Worm (Caenorhabditis elegans) whole organism, L3 larva: ENCODE results near the gene R05D3.8.
A peak's percentile ranks its signal among the peaks of the same experiment; 100 is the strongest.

Experiments used
- ceh-16 ChIP-seq: sonication (generic microtip); optimal IDR thresholded peaks from 2 replicates; lab custom pipeline; 2017; ENCODE audit warnings: missing biosample characterization, missing genetic modification characterization
- ceh-28 ChIP-seq: fragments of 150-350 bp; optimal IDR thresholded peaks from 2 replicates; lab custom pipeline; 2014; ENCODE audit warnings: missing biosample characterization, missing genetic modification reagents, missing genetic modification characterization
- ceh-82 ChIP-seq: fragments of 150-350 bp; optimal IDR thresholded peaks from 2 replicates; lab custom pipeline; 2014; ENCODE audit warnings: missing biosample characterization, missing genetic modification characterization
- egl-27 ChIP-seq: sonication (generic microtip); optimal IDR thresholded peaks from 4 replicates; lab custom pipeline; 2017; ENCODE audit warnings: missing biosample characterization, missing genetic modification reagents, missing genetic modification characterization
- egl-5 ChIP-seq: fragments of 150-350 bp; optimal IDR thresholded peaks from 2 replicates; lab custom pipeline; 2017; ENCODE audit warnings: missing biosample characterization, missing genetic modification reagents, missing genetic modification characterization, inconsistent platforms
- elt-1 ChIP-seq: fragments of 150-350 bp; optimal IDR thresholded peaks from 2 replicates; lab custom pipeline; 2014; ENCODE audit warnings: missing biosample characterization, missing genetic modification characterization
- eor-1 ChIP-seq, 2 experiments: fragments of 150-350 bp; optimal IDR thresholded peaks; 2 replicates each; lab custom pipeline; 2014 to 2018; ENCODE audit warnings: missing biosample characterization in 2 of 2, missing genetic modification characterization in 2 of 2
- lin-39 ChIP-seq: fragments of 150-350 bp; optimal IDR thresholded peaks from 2 replicates; lab custom pipeline; 2018; ENCODE audit warnings: missing biosample characterization, missing genetic modification reagents, missing genetic modification characterization
- mdl-1 ChIP-seq: fragments of 150-350 bp; optimal IDR thresholded peaks from 2 replicates; lab custom pipeline; 2014; ENCODE audit warnings: missing biosample characterization, missing genetic modification characterization
- nfya-1 ChIP-seq: sonication (generic microtip); optimal IDR thresholded peaks from 2 replicates; lab custom pipeline; 2017; ENCODE audit warnings: missing genetic modification characterization, mild to moderate bottlenecking, missing compliant biosample characterization, antibody characterized with exemption, moderate library complexity; ENCODE audit not compliant: insufficient read depth
- nhr-11 ChIP-seq: fragments of 150-350 bp; optimal IDR thresholded peaks from 2 replicates; lab custom pipeline; 2014; ENCODE audit warnings: missing biosample characterization, missing genetic modification characterization
- nhr-43 ChIP-seq: sonication (generic microtip); optimal IDR thresholded peaks from 2 replicates; lab custom pipeline; 2016; ENCODE audit warnings: mild to moderate bottlenecking, missing genetic modification characterization, missing compliant biosample characterization; ENCODE audit not compliant: poor library complexity, severe bottlenecking
- nhr-67 ChIP-seq: fragments of 150-350 bp; optimal IDR thresholded peaks from 2 replicates; lab custom pipeline; 2014; ENCODE audit warnings: missing biosample characterization, missing genetic modification characterization
- unc-39 ChIP-seq: sonication (generic microtip); optimal IDR thresholded peaks from 4 replicates; lab custom pipeline; 2017; ENCODE audit warnings: missing biosample characterization, missing genetic modification characterization
- unc-62 ChIP-seq: fragments of 150-350 bp; sonication (generic microtip); optimal IDR thresholded peaks from 4 replicates; lab custom pipeline; 2014; ENCODE audit warnings: missing biosample characterization, missing genetic modification reagents, missing genetic modification characterization

Gene R05D3.8

ce11 chrIII:8307356-8307755, 50.8 kb downstream of the R05D3.8 start, which contains the start of the genes F10E9.7 and F10E9.5 (continued):
- peak; percentile 89 for TF ChIP-seq nfya-1 (tag; lab: Kevin White, UChicago)
- TF ChIP-seq unc-62 (GFP tag; lab: Kevin White, UChicago): no peak
- TF ChIP-seq egl-5: peak; percentile 68
- peak in 1 of 2 experiments; percentile 49 for TF ChIP-seq eor-1 (tag; optimal IDR thresholded peaks at IDR 0.05; lab: Kevin White, UChicago)
- TF ChIP-seq egl-27 (tag; lab: Kevin White, UChicago): no peak
- TF ChIP-seq nhr-67 (tag; lab: Kevin White, UChicago): peak; percentile 60
- no peak for TF ChIP-seq nhr-11 (tag; lab: Kevin White, UChicago)
- TF ChIP-seq unc-39 (tag; lab: Kevin White, UChicago): no peak
- TF ChIP-seq ceh-28 (tag; lab: Kevin White, UChicago): peak; percentile 32
- TF ChIP-seq lin-39 (tag; lab: Kevin White, UChicago): peak; percentile 62
- no peak for TF ChIP-seq ceh-16 (tag; lab: Kevin White, UChicago)
- TF ChIP-seq elt-1: peak; percentile 17
- TF ChIP-seq ceh-82 (tag; lab: Kevin White, UChicago): peak; percentile 58
- no peak for TF ChIP-seq mdl-1
- peak; percentile 97 for TF ChIP-seq nhr-43 (tag; lab: Kevin White, UChicago)
